Worm (Caenorhabditis elegans): ENCODE measurements around the gene F55H2.8.

Gene F55H2.8

ce11 chrIII:9509764-9510370 lies 3.8 kb upstream of the F55H2.8 start (continued):
- TF ChIP-seq lsl-1 (GFP tag; optimal IDR thresholded peaks at IDR 0.05) (no peak), ama-1 (optimal IDR thresholded peaks at IDR 0.05) (peak; percentile 41), ama-1 (GFP tag; optimal IDR thresholded peaks at IDR 0.05) (peak in 1 of 2 experiments; percentile 21), nhr-27 (tag; optimal IDR thresholded peaks at IDR 0.05) (peak; percentile 65), F57A8.1 (GFP tag; optimal IDR thresholded peaks at IDR 0.05) (no peak), snpc-1.3 (tag; optimal IDR thresholded peaks at IDR 0.05; ENCODE audit: insufficient read depth) (no peak), hsf-1 (GFP tag; IDR thresholded peaks at IDR 0.05) (peak; percentile 57; the same call in 1 of the 2 replicates), attf-6 (GFP tag; IDR thresholded peaks at IDR 0.05) (no peak), ztf-18 (tag; optimal IDR thresholded peaks at IDR 0.05) (no peak), rcor-1 (GFP tag; IDR thresholded peaks at IDR 0.05) (no peak), sptf-2 (GFP tag; optimal IDR thresholded peaks at IDR 0.05) (no peak)

ce11 chrIII:9511055-9511520 lies 2.6 kb upstream of the F55H2.8 start, which contains the start of gene F55H2.5:
Gene F55H2.5, plus strand, starts transcription at chrIII:9511470.
- TF ChIP-seq hmg-1.2 (GFP tag; IDR thresholded peaks at IDR 0.05) = peak; percentile 14; the same call in 1 of the 2 replicates
- TF ChIP-seq snpc-3.4 (tag; optimal IDR thresholded peaks at IDR 0.05) = no peak
- no peak for TF ChIP-seq tbp1 (GFP tag; optimal IDR thresholded peaks at IDR 0.05)

ce11 chrIII:9511660-9512059 lies 2.0 kb upstream of the F55H2.8 start:
- no peak for TF ChIP-seq T26A5.8 (tag; optimal IDR thresholded peaks at IDR 0.05)
- TF ChIP-seq egrh-3 (GFP tag; IDR thresholded peaks at IDR 0.05) = no peak
- TF ChIP-seq F37B4.10 (GFP tag; IDR thresholded peaks at IDR 0.05) = no peak
- no peak for TF ChIP-seq nhr-179 (tag; optimal IDR thresholded peaks at IDR 0.05)
- TF ChIP-seq die-1 (tag; optimal IDR thresholded peaks at IDR 0.05) = no peak
- no peak for TF ChIP-seq pha-4 (tag; optimal IDR thresholded peaks at IDR 0.05)
- no peak for TF ChIP-seq F39B2.1 (GFP tag; IDR thresholded peaks at IDR 0.05)
- no peak for TF ChIP-seq tbp1 (GFP tag; optimal IDR thresholded peaks at IDR 0.05)
- no peak for TF ChIP-seq zim-3 (tag; optimal IDR thresholded peaks at IDR 0.05)

ce11 chrIII:9513006-9513405 lies 663 bp upstream of the F55H2.8 start:
- TF ChIP-seq athp-1 (tag; optimal IDR thresholded peaks at IDR 0.05) (peak; percentile 8), nhr-120 (GFP tag; IDR thresholded peaks at IDR 0.05) (no peak), akir-1 (GFP tag; optimal IDR thresholded peaks at IDR 0.05) (no peak), K12H6.12 (tag; optimal IDR thresholded peaks at IDR 0.05) (no peak), hrde-1 (tag; optimal IDR thresholded peaks at IDR 0.05; ENCODE audit: borderline replicate concordance) (peak; percentile 14), hmg-1.2 (GFP tag; IDR thresholded peaks at IDR 0.05) (0 out of 2 replicates have a peak, but pooled peaks have one; percentile 17), snpc-1.3 (tag; optimal IDR thresholded peaks at IDR 0.05; ENCODE audit: insufficient read depth) (peak; percentile 2), madf-8 (GFP tag; conservative IDR thresholded peaks at IDR 0.05) (no peak), dpl-1 (GFP tag; optimal IDR thresholded peaks at IDR 0.05) (no peak), Y79H2A.3 (GFP tag; conservative IDR thresholded peaks at IDR 0.05) (0 out of 2 replicates have a peak, but pooled peaks have one; percentile 29), dox-1 (GFP tag; IDR thresholded peaks at IDR 0.05) (no peak), madf-6 (GFP tag; IDR thresholded peaks at IDR 0.05) (0 out of 2 replicates have a peak, but pooled peaks have one; percentile 20), mel-28 (tag; optimal IDR thresholded peaks at IDR 0.05; ENCODE audit: borderline replicate concordance) (no peak), him-1 (tag; optimal IDR thresholded peaks at IDR 0.05) (peak; percentile 92)

Measured in whole organism, young adult.